Fruit fly (Drosophila melanogaster) whole organism, embryonic: Measurements from ENCODE around the gene CG43439.

Experiments
- Bdp1 ChIP-seq: fragments of 200-800 bp; sonication (Bioruptor generic); optimal IDR thresholded peaks from 3 replicates; lab custom pipeline; 2016; ENCODE audit warnings: missing biosample characterization, missing genetic modification characterization
- BtbVII ChIP-seq: fragments of 200-800 bp; sonication (Bioruptor generic); optimal IDR thresholded peaks from 3 replicates; lab custom pipeline; 2017; ENCODE audit warnings: missing biosample characterization, mild to moderate bottlenecking, missing genetic modification characterization
- CG11085 ChIP-seq: fragments of 200-800 bp; sonication (Bioruptor generic); IDR thresholded peaks from 2 replicates; pipeline ENCODE4 v1.3.6; 2022; ENCODE audit warnings: missing biosample characterization, missing genetic modification characterization
- CG12942 ChIP-seq: fragments of 200-800 bp; sonication (Bioruptor generic); optimal IDR thresholded peaks from 3 replicates; lab custom pipeline; 2016; ENCODE audit warnings: missing biosample characterization, missing genetic modification characterization
- CG16863 ChIP-seq: fragments of 200-800 bp; sonication (Bioruptor generic); optimal IDR thresholded peaks from 3 replicates; lab custom pipeline; 2016; ENCODE audit warnings: missing biosample characterization, missing genetic modification characterization
- CG17385 ChIP-seq: fragments of 200-800 bp; sonication (Bioruptor generic); optimal IDR thresholded peaks from 3 replicates; lab custom pipeline; 2018; ENCODE audit warnings: missing biosample characterization, mild to moderate bottlenecking, missing genetic modification characterization
- CG18619 ChIP-seq: fragments of 200-800 bp; sonication (Bioruptor generic); optimal IDR thresholded peaks from 3 replicates; lab custom pipeline; 2017; ENCODE audit warnings: missing biosample characterization, mild to moderate bottlenecking, missing genetic modification characterization
- CG2116 ChIP-seq: fragments of 200-800 bp; sonication (Bioruptor generic); optimal IDR thresholded peaks from 3 replicates; lab custom pipeline; 2018; ENCODE audit warnings: missing biosample characterization, mild to moderate bottlenecking, missing genetic modification characterization
- CG3065 ChIP-seq: fragments of 200-800 bp; sonication (Bioruptor generic); optimal IDR thresholded peaks from 2 replicates; lab custom pipeline; 2016; ENCODE audit warnings: missing biosample characterization, missing genetic modification characterization
- CG31441 ChIP-seq: fragments of 200-800 bp; sonication (Bioruptor generic); IDR thresholded peaks from 2 replicates; pipeline ENCODE4 v1.3.6; 2022; ENCODE audit warnings: missing biosample characterization, missing genetic modification characterization
- CG34224 ChIP-seq: fragments of 200-800 bp; sonication (Bioruptor generic); IDR thresholded peaks from 3 replicates; pipeline ENCODE4 v1.3.6; 2022; ENCODE audit warnings: missing biosample characterization, missing genetic modification characterization; ENCODE audit not compliant: partially characterized antibody
- CG3726 ChIP-seq: fragments of 200-800 bp; sonication (Bioruptor generic); IDR thresholded peaks from 3 replicates; pipeline ENCODE4, ENCODE4 v1.3.6; 2022; ENCODE audit warnings: missing biosample characterization, missing genetic modification characterization
- CG3995 ChIP-seq: fragments of 200-800 bp; sonication (Bioruptor generic); optimal IDR thresholded peaks from 3 replicates; lab custom pipeline; 2016; ENCODE audit warnings: missing biosample characterization, missing genetic modification characterization
- CG4424 ChIP-seq: fragments of 200-800 bp; sonication (Bioruptor generic); optimal IDR thresholded peaks from 3 replicates; lab custom pipeline; 2016; ENCODE audit warnings: missing biosample characterization, missing genetic modification characterization
- CG4707 ChIP-seq: fragments of 200-800 bp; sonication (Bioruptor generic); optimal IDR thresholded peaks from 2 replicates; lab custom pipeline; 2018; ENCODE audit warnings: missing biosample characterization, mild to moderate bottlenecking, missing genetic modification characterization, moderate library complexity
- CG6765 ChIP-seq: fragments of 200-800 bp; sonication (Bioruptor generic); optimal IDR thresholded peaks from 3 replicates; lab custom pipeline; 2017; ENCODE audit warnings: missing biosample characterization, mild to moderate bottlenecking, missing genetic modification characterization
- CG7987 ChIP-seq: fragments of 200-800 bp; sonication (Bioruptor generic); optimal IDR thresholded peaks from 2 replicates; lab custom pipeline; 2018; ENCODE audit warnings: missing biosample characterization, mild to moderate bottlenecking, missing genetic modification characterization, moderate library complexity
- CTCF ChIP-seq: fragments of 200-800 bp; sonication (Bioruptor generic); optimal IDR thresholded peaks from 2 replicates; lab custom pipeline; 2017; ENCODE audit warnings: missing biosample characterization, mild to moderate bottlenecking, missing genetic modification characterization, moderate library complexity
- CoRest ChIP-seq: fragments of 200-800 bp; sonication (Bioruptor generic); optimal IDR thresholded peaks from 3 replicates; lab custom pipeline; 2018; ENCODE audit warnings: missing biosample characterization, mild to moderate bottlenecking, missing genetic modification characterization, moderate library complexity
- Fer2 ChIP-seq: fragments of 200-800 bp; sonication (Bioruptor generic); optimal IDR thresholded peaks from 2 replicates; lab custom pipeline; 2018; ENCODE audit warnings: missing biosample characterization, mild to moderate bottlenecking, missing genetic modification characterization, moderate library complexity
- Fer3 ChIP-seq: fragments of 200-800 bp; sonication (Bioruptor generic); optimal IDR thresholded peaks from 2 replicates; lab custom pipeline; 2018; ENCODE audit warnings: missing biosample characterization, mild to moderate bottlenecking, missing genetic modification characterization, moderate library complexity
- HmgZ ChIP-seq: fragments of 200-800 bp; sonication (Bioruptor generic); optimal IDR thresholded peaks from 2 replicates; lab custom pipeline; 2018; ENCODE audit warnings: missing biosample characterization, mild to moderate bottlenecking, missing genetic modification characterization
- Mrtf ChIP-seq: fragments of 200-800 bp; sonication (Bioruptor generic); IDR thresholded peaks from 3 replicates; pipeline ENCODE4 v1.3.6; 2022; ENCODE audit warnings: missing biosample characterization, missing genetic modification characterization
- NC2β ChIP-seq: fragments of 200-800 bp; sonication (Bioruptor generic); optimal IDR thresholded peaks from 2 replicates; lab custom pipeline; 2016; ENCODE audit warnings: missing biosample characterization, missing genetic modification characterization
- Nf-YC ChIP-seq: fragments of 200-800 bp; optimal IDR thresholded peaks from 3 replicates; lab custom pipeline; 2019; ENCODE audit warnings: missing biosample characterization, mild to moderate bottlenecking, missing genetic modification characterization, moderate library complexity
- PHDP ChIP-seq: fragments of 200-800 bp; sonication (Bioruptor generic); optimal IDR thresholded peaks from 3 replicates; lab custom pipeline; 2018; ENCODE audit warnings: missing biosample characterization, mild to moderate bottlenecking, missing genetic modification characterization, moderate library complexity
- Rx ChIP-seq: fragments of 200-800 bp; sonication (Bioruptor generic); IDR thresholded peaks from 2 replicates; pipeline ENCODE4 v1.3.6; 2022; ENCODE audit warnings: missing biosample characterization, missing genetic modification characterization
- Side ChIP-seq: fragments of 200-800 bp; sonication (Bioruptor generic); optimal IDR thresholded peaks from 2 replicates; lab custom pipeline; 2016; ENCODE audit warnings: missing biosample characterization, missing genetic modification characterization
- ash1 ChIP-seq: fragments of 200-800 bp; sonication (Bioruptor generic); optimal IDR thresholded peaks from 2 replicates; lab custom pipeline; 2018; ENCODE audit warnings: missing biosample characterization, mild to moderate bottlenecking, missing genetic modification characterization
- corto ChIP-seq: fragments of 200-800 bp; sonication (Bioruptor generic); optimal IDR thresholded peaks from 2 replicates; lab custom pipeline; 2016; ENCODE audit warnings: missing biosample characterization, mild to moderate bottlenecking, missing genetic modification characterization, moderate library complexity
- crc ChIP-seq: fragments of 200-800 bp; sonication (Bioruptor generic); optimal IDR thresholded peaks from 2 replicates; lab custom pipeline; 2016; ENCODE audit warnings: missing biosample characterization, missing genetic modification characterization
- da ChIP-seq: fragments of 200-800 bp; sonication (Bioruptor generic); optimal IDR thresholded peaks from 2 replicates; lab custom pipeline; 2016; ENCODE audit warnings: missing biosample characterization, missing genetic modification characterization
- grn ChIP-seq: fragments of 200-800 bp; sonication (Bioruptor generic); optimal IDR thresholded peaks from 3 replicates; lab custom pipeline; 2017; ENCODE audit warnings: missing biosample characterization, missing genetic modification characterization
- lov ChIP-seq, 2 experiments: fragments of 200-800 bp in 1 of 2; fragments of >200 bp in 1 of 2; sonication (Bioruptor generic) in 1 of 2; IDR thresholded peaks in 1 of 2; optimal IDR thresholded peaks in 1 of 2; 2 replicates in 1 of 2; 3 replicates in 1 of 2; pipeline versions ENCODE4 v1.3.6 to Lab custom; 2017 to 2022; ENCODE audit warnings: missing biosample characterization in 1 of 2, missing genetic modification characterization in 1 of 2
- mam ChIP-seq: fragments of 200-800 bp; sonication (Bioruptor generic); optimal IDR thresholded peaks from 3 replicates; lab custom pipeline; 2016; ENCODE audit warnings: missing biosample characterization, missing genetic modification characterization
- nmo ChIP-seq: fragments of 200-800 bp; sonication (Bioruptor generic); optimal IDR thresholded peaks from 2 replicates; lab custom pipeline; 2018; ENCODE audit warnings: missing biosample characterization, mild to moderate bottlenecking, missing genetic modification characterization, moderate library complexity
- p53 ChIP-seq: fragments of 200-800 bp; sonication (Bioruptor generic); optimal IDR thresholded peaks from 2 replicates; lab custom pipeline; 2016; ENCODE audit warnings: missing biosample characterization, missing genetic modification characterization
- sens-2 ChIP-seq: fragments of 200-800 bp; sonication (Bioruptor generic); IDR thresholded peaks from 2 replicates; pipeline ENCODE4 v1.3.6; 2022; ENCODE audit warnings: missing biosample characterization, missing genetic modification characterization
- sna ChIP-seq: fragments of 200-800 bp; sonication (Bioruptor generic); IDR thresholded peaks from 2 replicates; pipeline ENCODE4 v1.3.6; 2022; ENCODE audit warnings: missing biosample characterization, missing genetic modification characterization; ENCODE audit not compliant: partially characterized antibody
- ssp ChIP-seq: fragments of 200-800 bp; sonication (Bioruptor generic); IDR thresholded peaks from 2 replicates; pipeline ENCODE4 v1.3.6; 2022; ENCODE audit warnings: missing biosample characterization, missing genetic modification characterization
- unpg ChIP-seq: fragments of 200-800 bp; sonication (Bioruptor generic); optimal IDR thresholded peaks from 3 replicates; lab custom pipeline; 2018; ENCODE audit warnings: missing biosample characterization, mild to moderate bottlenecking, missing genetic modification characterization, moderate library complexity
- zen ChIP-seq: fragments of 200-800 bp; sonication (Bioruptor generic); optimal IDR thresholded peaks from 3 replicates; lab custom pipeline; 2018; ENCODE audit warnings: missing biosample characterization, mild to moderate bottlenecking, missing genetic modification characterization, moderate library complexity
- zen2 ChIP-seq: fragments of 200-800 bp; sonication (Bioruptor generic); IDR thresholded peaks from 3 replicates; pipeline ENCODE4 v1.3.6; 2022; ENCODE audit warnings: missing biosample characterization, missing genetic modification characterization; ENCODE audit not compliant: partially characterized antibody

The CG43439 gene

DNA sequence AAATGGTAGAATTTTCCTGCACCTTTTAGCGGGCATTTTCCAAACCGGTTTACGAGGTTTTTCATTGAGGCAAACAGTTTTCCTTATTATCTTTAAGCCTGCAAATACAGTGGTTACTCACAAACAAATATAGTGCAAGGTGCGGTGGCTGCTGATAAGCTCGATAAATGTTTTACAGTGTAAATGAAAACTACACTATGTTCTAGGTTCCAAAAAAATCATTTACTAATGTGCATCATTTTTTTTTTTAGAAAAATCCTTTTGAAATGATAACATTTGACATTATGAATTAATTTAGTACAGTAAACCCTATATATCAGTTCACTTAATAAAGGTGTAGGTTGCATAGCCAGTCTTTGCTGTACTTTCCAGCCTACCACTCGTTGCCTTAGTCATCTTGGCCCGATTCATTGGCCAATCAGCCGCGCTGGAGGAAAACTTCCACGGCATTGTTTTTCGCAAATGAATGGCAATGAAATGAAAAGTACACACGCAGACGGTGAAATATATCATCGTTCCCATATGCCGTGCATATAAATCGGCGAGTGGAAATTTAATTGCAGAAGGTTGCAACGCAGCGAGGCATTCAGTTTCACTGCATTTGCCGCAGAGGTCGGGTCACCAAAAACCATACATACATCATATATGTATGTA lies 6.2 kb downstream of the CG43439 start (continued):
- TF ChIP-seq CG2116 (GFP tag; lab: Kevin White, UChicago) = no peak
- TF ChIP-seq p53 = no peak
- TF ChIP-seq CG6765 (GFP tag; lab: Kevin White, UChicago) = no peak
- no peak for TF ChIP-seq Fer3 (tag; lab: Kevin White, UChicago)
- TF ChIP-seq ash1 (GFP tag; lab: Kevin White, UChicago) = no peak
- TF ChIP-seq zen (tag; lab: Kevin White, UChicago) = no peak
- TF ChIP-seq Mrtf (GFP tag; lab: Robert Waterston, UW) = no peak
- TF ChIP-seq CG16863 = peak; percentile 35
- TF ChIP-seq nmo = peak; percentile 23
- 0 out of 2 replicates have a peak, but pooled peaks have one; percentile 10 for TF ChIP-seq CG31441 (GFP tag; lab: Robert Waterston, UW)
- no peak for TF ChIP-seq CG3726 (GFP tag; lab: Robert Waterston, UW)
- peak; percentile 12 for TF ChIP-seq mam (GFP tag; lab: Kevin White, UChicago)
- no peak for TF ChIP-seq CG7987 (GFP tag; lab: Kevin White, UChicago)
- TF ChIP-seq CG12942 (GFP tag; lab: Kevin White, UChicago) = no peak
- no peak for TF ChIP-seq CG4424 (GFP tag; lab: Kevin White, UChicago)
- no peak for TF ChIP-seq HmgZ (tag; lab: Kevin White, UChicago)
- no peak for TF ChIP-seq CG18619 (GFP tag; lab: Kevin White, UChicago)
- no peak for TF ChIP-seq lov (optimal IDR thresholded peaks at IDR 0.05; lab: Kevin White, UChicago)
- no peak for TF ChIP-seq lov (GFP tag; IDR thresholded peaks at IDR 0.05; lab: Robert Waterston, UW)
- TF ChIP-seq Rx (GFP tag; lab: Robert Waterston, UW) = no peak
- no peak for TF ChIP-seq da (GFP tag; lab: Kevin White, UChicago)
- TF ChIP-seq CG3065 (GFP tag; lab: Kevin White, UChicago) = no peak
- TF ChIP-seq grn = no peak
- TF ChIP-seq unpg (GFP tag; lab: Kevin White, UChicago) = no peak
- TF ChIP-seq ssp (GFP tag; lab: Robert Waterston, UW) = no peak
- TF ChIP-seq CG34224 (GFP tag; lab: Robert Waterston, UW) = no peak
- TF ChIP-seq Fer2 = no peak
- TF ChIP-seq CoRest = peak; percentile 17
- TF ChIP-seq sna (GFP tag; lab: Robert Waterston, UW) = no peak
- TF ChIP-seq CG3995 (GFP tag; lab: Kevin White, UChicago) = no peak
- no peak for TF ChIP-seq CTCF (GFP tag; lab: Kevin White, UChicago)
- no peak for TF ChIP-seq Nf-YC (tag; lab: Kevin White, UChicago)
- no peak for TF ChIP-seq CG4707 (GFP tag; lab: Kevin White, UChicago)
- TF ChIP-seq NC2β (GFP tag; lab: Kevin White, UChicago) = no peak
- no peak for TF ChIP-seq sens-2 (GFP tag; lab: Robert Waterston, UW)
- no peak for TF ChIP-seq CG11085
- no peak for TF ChIP-seq Bdp1
- no peak for TF ChIP-seq corto (GFP tag; lab: Kevin White, UChicago)
- no peak for TF ChIP-seq BtbVII (GFP tag; lab: Kevin White, UChicago)
- no peak for TF ChIP-seq PHDP
- TF ChIP-seq CG17385 (GFP tag; lab: Kevin White, UChicago) = no peak
- no peak for TF ChIP-seq crc
- TF ChIP-seq Side (GFP tag; lab: Kevin White, UChicago) = no peak
- no peak for TF ChIP-seq zen2 (GFP tag; lab: Robert Waterston, UW)
- TF ChIP-seq, all 482 proteins: peak for 52
